Worm (Caenorhabditis elegans): ENCODE data around the gene Y17D7C.2.

The Y17D7C.2 gene

ce11 chrV:18748726-18749125 lies 28.9 kb upstream of the Y17D7C.2 start, which contains the start of gene clec-252:
clec-252 (minus strand) TSS chrV:18748826.
- TF ChIP-seq hmbx-1 (tag; optimal IDR thresholded peaks at IDR 0.05) (no peak), ama-1 (optimal IDR thresholded peaks at IDR 0.05) (no peak), ceh-13 (GFP tag; optimal IDR thresholded peaks at IDR 0.05) (no peak), B0310.2 (tag; optimal IDR thresholded peaks at IDR 0.05) (no peak), aly-1 (tag; optimal IDR thresholded peaks at IDR 0.05) (no peak), pes-1 (GFP tag; IDR thresholded peaks at IDR 0.05) (no peak), hmg-4 (GFP tag; optimal IDR thresholded peaks at IDR 0.05) (no peak), F13C5.2 (tag; optimal IDR thresholded peaks at IDR 0.05) (no peak), scrt-1 (GFP tag; IDR thresholded peaks at IDR 0.05) (no peak), tra-4 (tag; optimal IDR thresholded peaks at IDR 0.05) (no peak), ceh-36 (tag; optimal IDR thresholded peaks at IDR 0.05) (no peak), hnd-1 (tag; optimal IDR thresholded peaks at IDR 0.05) (no peak), tbx-11 (GFP tag; IDR thresholded peaks at IDR 0.05) (no peak), sea-1 (GFP tag; conservative IDR thresholded peaks at IDR 0.05) (no peak)

DNA sequence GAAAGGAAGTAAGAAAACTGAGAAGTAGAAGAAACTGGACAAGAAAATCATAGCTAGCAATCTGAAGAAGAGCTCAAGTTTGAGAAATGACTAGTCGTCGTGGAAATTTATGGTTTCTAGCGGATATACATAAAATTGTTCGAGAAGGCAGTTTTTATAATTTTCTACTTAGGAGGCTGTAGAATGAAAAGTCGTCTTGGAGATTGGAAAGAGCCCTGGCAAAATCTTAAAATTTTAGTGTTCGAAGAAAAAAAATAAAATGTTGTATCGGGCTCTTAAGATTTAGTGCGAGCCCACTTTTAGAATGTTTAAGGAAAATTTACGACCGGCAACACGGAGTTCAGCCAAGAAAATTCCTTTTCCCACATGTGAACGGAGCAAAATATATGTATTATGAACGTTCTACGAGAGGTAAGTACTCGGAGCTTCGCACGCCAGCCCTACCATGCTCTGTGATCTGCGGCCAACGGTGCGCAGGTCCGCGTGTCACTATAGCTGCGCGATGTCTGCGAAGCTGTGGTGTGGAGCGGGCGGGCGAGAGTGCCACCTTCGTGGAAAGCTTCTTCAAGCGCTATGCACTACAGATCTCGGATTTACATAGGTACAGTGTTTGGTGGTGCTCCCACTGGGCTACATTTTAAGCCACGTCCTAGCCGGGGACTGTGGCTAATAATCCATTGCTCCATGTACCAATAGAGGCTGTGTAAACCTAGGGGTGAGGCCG lies 27.3 kb upstream of the Y17D7C.2 start, which contains the start of gene clec-251:
TSS of gene clec-251 (minus strand) at position 51 of the 724 bp plus-strand sequence.
- TF ChIP-seq scrt-1 (GFP tag; IDR thresholded peaks at IDR 0.05) (no peak), hmg-4 (GFP tag; optimal IDR thresholded peaks at IDR 0.05) (no peak), tbx-11 (GFP tag; IDR thresholded peaks at IDR 0.05) (no peak), ceh-36 (tag; optimal IDR thresholded peaks at IDR 0.05) (no peak), tra-4 (tag; optimal IDR thresholded peaks at IDR 0.05) (no peak), flt-1 (GFP tag; IDR thresholded peaks at IDR 0.05) (no peak), ama-1 (optimal IDR thresholded peaks at IDR 0.05) (no peak)

DNA sequence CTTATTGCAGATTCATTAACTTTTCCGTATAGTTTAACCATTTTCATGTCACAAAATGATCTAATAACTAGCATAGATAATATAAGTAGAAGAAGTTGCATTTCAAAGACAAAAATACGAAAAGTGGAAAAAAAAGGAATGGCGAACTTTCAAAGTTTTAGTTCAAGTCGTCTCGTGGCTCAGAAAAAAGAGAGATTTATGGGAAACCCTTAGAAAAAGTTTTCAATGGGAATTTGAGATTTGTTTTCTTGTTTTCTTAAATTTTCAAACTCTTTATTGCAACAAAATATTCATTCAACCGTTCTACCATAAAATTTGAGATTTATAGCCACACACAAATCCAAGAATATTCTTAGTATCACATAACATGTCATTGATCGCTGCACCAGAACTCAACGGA lies 22.3 kb upstream of the Y17D7C.2 start, which contains the start of gene clec-250:
TSS of gene clec-250 (minus strand) at position 101 of the 400 bp plus-strand sequence.
- TF ChIP-seq ama-1 (optimal IDR thresholded peaks at IDR 0.05) (no peak), flt-1 (GFP tag; IDR thresholded peaks at IDR 0.05) (no peak), ceh-13 (GFP tag; optimal IDR thresholded peaks at IDR 0.05) (no peak), hnd-1 (tag; optimal IDR thresholded peaks at IDR 0.05) (no peak), aly-1 (tag; optimal IDR thresholded peaks at IDR 0.05) (no peak), hmg-4 (GFP tag; optimal IDR thresholded peaks at IDR 0.05) (no peak), sea-1 (GFP tag; conservative IDR thresholded peaks at IDR 0.05) (no peak), scrt-1 (GFP tag; IDR thresholded peaks at IDR 0.05) (no peak), tra-4 (tag; optimal IDR thresholded peaks at IDR 0.05) (no peak), hmbx-1 (tag; optimal IDR thresholded peaks at IDR 0.05) (no peak), pes-1 (GFP tag; IDR thresholded peaks at IDR 0.05) (no peak), F13C5.2 (tag; optimal IDR thresholded peaks at IDR 0.05) (no peak), tbx-37 (GFP tag; conservative IDR thresholded peaks at IDR 0.05) (no peak), ceh-36 (tag; optimal IDR thresholded peaks at IDR 0.05) (no peak), tbx-11 (GFP tag; IDR thresholded peaks at IDR 0.05) (no peak), ets-7 (tag; optimal IDR thresholded peaks at IDR 0.05) (no peak)

DNA sequence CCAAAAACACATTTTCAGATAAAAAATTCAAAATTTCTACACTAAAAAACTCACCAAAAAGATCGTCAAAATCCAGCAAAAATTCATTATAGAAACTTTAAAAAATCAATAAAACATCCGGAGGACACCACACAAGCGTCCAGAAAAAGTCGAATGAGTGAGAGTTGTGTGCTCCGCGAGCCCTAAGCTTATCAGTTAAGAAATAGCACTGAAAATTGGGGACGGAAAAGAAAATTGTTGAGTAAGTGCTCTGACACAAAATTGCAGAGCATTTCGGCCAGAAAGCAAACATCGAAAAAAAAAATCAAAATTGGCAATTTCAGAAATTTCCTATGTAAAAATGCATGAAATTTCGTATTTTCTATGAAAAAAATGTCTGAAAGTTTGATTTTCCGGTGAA lies 17.9 kb upstream of the Y17D7C.2 start:
- no peak for TF ChIP-seq tra-4 (tag; optimal IDR thresholded peaks at IDR 0.05)
- TF ChIP-seq ceh-36 (tag; optimal IDR thresholded peaks at IDR 0.05), result no peak
- TF ChIP-seq tbx-11 (GFP tag; IDR thresholded peaks at IDR 0.05), result no peak
- TF ChIP-seq F13C5.2 (tag; optimal IDR thresholded peaks at IDR 0.05), result no peak
- TF ChIP-seq hnd-1 (tag; optimal IDR thresholded peaks at IDR 0.05), result no peak
- no peak for TF ChIP-seq sea-1 (GFP tag; conservative IDR thresholded peaks at IDR 0.05)
- no peak for TF ChIP-seq ama-1 (optimal IDR thresholded peaks at IDR 0.05)
- no peak for TF ChIP-seq hmbx-1 (tag; optimal IDR thresholded peaks at IDR 0.05)
- no peak for TF ChIP-seq pes-1 (GFP tag; IDR thresholded peaks at IDR 0.05)
- no peak for TF ChIP-seq ets-7 (tag; optimal IDR thresholded peaks at IDR 0.05)
- no peak for TF ChIP-seq scrt-1 (GFP tag; IDR thresholded peaks at IDR 0.05)
- TF ChIP-seq aly-1 (tag; optimal IDR thresholded peaks at IDR 0.05), result no peak

- TF ChIP-seq F13C5.2 (tag; optimal IDR thresholded peaks at IDR 0.05), result no peak
- no peak for TF ChIP-seq aly-1 (tag; optimal IDR thresholded peaks at IDR 0.05)
- no peak for TF ChIP-seq ets-7 (tag; optimal IDR thresholded peaks at IDR 0.05)
- TF ChIP-seq hmbx-1 (tag; optimal IDR thresholded peaks at IDR 0.05), result no peak
- TF ChIP-seq tra-4 (tag; optimal IDR thresholded peaks at IDR 0.05), result no peak
- TF ChIP-seq ceh-13 (GFP tag; optimal IDR thresholded peaks at IDR 0.05), result no peak
- TF ChIP-seq ama-1 (optimal IDR thresholded peaks at IDR 0.05), result no peak
Observed at ce11 chrV:18734381-18734780, 14.6 kb upstream of the Y17D7C.2 start, which contains the start of gene scl-20. scl-20 (minus strand) TSS chrV:18734481.

- TF ChIP-seq scrt-1 (GFP tag; IDR thresholded peaks at IDR 0.05), result no peak
- no peak for TF ChIP-seq flt-1 (GFP tag; IDR thresholded peaks at IDR 0.05)
- TF ChIP-seq ceh-36 (tag; optimal IDR thresholded peaks at IDR 0.05), result peak; percentile 88
- no peak for TF ChIP-seq hmg-4 (GFP tag; optimal IDR thresholded peaks at IDR 0.05)
- TF ChIP-seq hnd-1 (tag; optimal IDR thresholded peaks at IDR 0.05), result no peak
- TF ChIP-seq aly-1 (tag; optimal IDR thresholded peaks at IDR 0.05), result no peak
- TF ChIP-seq tbx-37 (GFP tag; conservative IDR thresholded peaks at IDR 0.05), result no peak
- no peak for TF ChIP-seq B0310.2 (tag; optimal IDR thresholded peaks at IDR 0.05)
- no peak for TF ChIP-seq ama-1 (optimal IDR thresholded peaks at IDR 0.05)
Observed at ce11 chrV:18733942-18734341, 14.2 kb upstream of the Y17D7C.2 start.

- TF ChIP-seq flt-1 (GFP tag; IDR thresholded peaks at IDR 0.05), result no peak
Observed at ce11 chrV:18731579-18732041, 11.8 kb upstream of the Y17D7C.2 start, which contains the start of the genes asp-18 and scl-19. asp-18 (minus strand) TSS chrV:18731679. scl-19 (plus strand) TSS chrV:18731991.
